Fruit fly (Drosophila melanogaster): ENCODE data around the gene Sgs4.

Gene Sgs4

dm6 chrX:3295467-3295853 is 45.6 kb downstream of the Sgs4 start:
- TF ChIP-seq CG15710 (tag; optimal IDR thresholded peaks at IDR 0.05) (no peak), Ets98B (GFP tag; IDR thresholded peaks at IDR 0.05) (no peak), CG34367 (tag; optimal IDR thresholded peaks at IDR 0.05) (no peak), CG32121 (GFP tag; IDR thresholded peaks at IDR 0.05) (no peak), CG14655 (GFP tag; optimal IDR thresholded peaks at IDR 0.05) (no peak), CG9948 (tag; optimal IDR thresholded peaks at IDR 0.05) (no peak), Pif1B (GFP tag; optimal IDR thresholded peaks at IDR 0.05) (no peak)

- TF ChIP-seq Ets98B (GFP tag; IDR thresholded peaks at IDR 0.05): no peak
- peak; percentile 45 for TF ChIP-seq CG9948 (tag; optimal IDR thresholded peaks at IDR 0.05)
- peak; percentile 49; the same call in 1 of the 3 replicates for TF ChIP-seq CG4496 (GFP tag; IDR thresholded peaks at IDR 0.05)
- no peak for TF ChIP-seq fd96Ca (GFP tag; IDR thresholded peaks at IDR 0.05)
- TF ChIP-seq Pif1A (GFP tag; optimal IDR thresholded peaks at IDR 0.05): peak; percentile 49
- peak; percentile 25 for TF ChIP-seq Pif1B (GFP tag; optimal IDR thresholded peaks at IDR 0.05)
- peak; percentile 10 for TF ChIP-seq CG14655 (GFP tag; optimal IDR thresholded peaks at IDR 0.05)
- no peak for TF ChIP-seq CG13204 (GFP tag; optimal IDR thresholded peaks at IDR 0.05)
- no peak for TF ChIP-seq rn (GFP tag; IDR thresholded peaks at IDR 0.05)
- peak; percentile 5 for TF ChIP-seq CG15710 (tag; optimal IDR thresholded peaks at IDR 0.05)
- no peak for TF ChIP-seq gl (tag; optimal IDR thresholded peaks at IDR 0.05)
- no peak for TF ChIP-seq EcR (GFP tag; optimal IDR thresholded peaks at IDR 0.05)
- peak; percentile 20 for TF ChIP-seq CG8301 (tag; optimal IDR thresholded peaks at IDR 0.05)
- TF ChIP-seq CG12605 (GFP tag; IDR thresholded peaks at IDR 0.05): no peak
- peak; percentile 45; the same call in 1 of the 2 replicates for TF ChIP-seq CG32121 (GFP tag; IDR thresholded peaks at IDR 0.05)
- TF ChIP-seq D1 (tag; optimal IDR thresholded peaks at IDR 0.05): no peak
- TF ChIP-seq CG8159 (tag; optimal IDR thresholded peaks at IDR 0.05): peak; percentile 36
- peak; percentile 5 for TF ChIP-seq CG34367 (tag; optimal IDR thresholded peaks at IDR 0.05)
- TF ChIP-seq CG17806 (tag; optimal IDR thresholded peaks at IDR 0.05): peak; percentile 60
- TF ChIP-seq CG10348 (GFP tag; IDR thresholded peaks at IDR 0.05): no peak
- TF ChIP-seq Snoo (tag; optimal IDR thresholded peaks at IDR 0.05): no peak
Measured at dm6 chrX:3296032-3296431, 46.1 kb downstream of the Sgs4 start.

- TF ChIP-seq Snoo (tag; optimal IDR thresholded peaks at IDR 0.05) (no peak), CG8159 (tag; optimal IDR thresholded peaks at IDR 0.05) (peak; percentile 6), Pif1B (GFP tag; optimal IDR thresholded peaks at IDR 0.05) (no peak), CG32121 (GFP tag; IDR thresholded peaks at IDR 0.05) (no peak), gl (tag; optimal IDR thresholded peaks at IDR 0.05) (no peak), fd96Ca (GFP tag; IDR thresholded peaks at IDR 0.05) (peak; percentile 53; the same call in 2 of the 3 replicates), EcR (GFP tag; optimal IDR thresholded peaks at IDR 0.05) (no peak), CG8301 (tag; optimal IDR thresholded peaks at IDR 0.05) (peak; percentile 1), CG17806 (tag; optimal IDR thresholded peaks at IDR 0.05) (peak; percentile 14), rn (GFP tag; IDR thresholded peaks at IDR 0.05) (no peak), CG15710 (tag; optimal IDR thresholded peaks at IDR 0.05) (no peak), CG9948 (tag; optimal IDR thresholded peaks at IDR 0.05) (peak; percentile 19), CG10348 (GFP tag; IDR thresholded peaks at IDR 0.05) (no peak), D1 (tag; optimal IDR thresholded peaks at IDR 0.05) (no peak), CG14655 (GFP tag; optimal IDR thresholded peaks at IDR 0.05) (peak; percentile 19), Pif1A (GFP tag; optimal IDR thresholded peaks at IDR 0.05) (no peak), Ets98B (GFP tag; IDR thresholded peaks at IDR 0.05) (no peak), CG12605 (GFP tag; IDR thresholded peaks at IDR 0.05) (no peak), CG4496 (GFP tag; IDR thresholded peaks at IDR 0.05) (0 out of 3 replicates have a peak, but pooled peaks have one; percentile 31), CG13204 (GFP tag; optimal IDR thresholded peaks at IDR 0.05) (no peak), CG34367 (tag; optimal IDR thresholded peaks at IDR 0.05) (no peak)
Measured at dm6 chrX:3297444-3298300, 47.8 kb downstream of the Sgs4 start.

- TF ChIP-seq Pif1B (GFP tag; optimal IDR thresholded peaks at IDR 0.05) (no peak), Pif1A (GFP tag; optimal IDR thresholded peaks at IDR 0.05) (no peak), rn (GFP tag; IDR thresholded peaks at IDR 0.05) (no peak), CG8301 (tag; optimal IDR thresholded peaks at IDR 0.05) (no peak), D1 (tag; optimal IDR thresholded peaks at IDR 0.05) (no peak), Snoo (tag; optimal IDR thresholded peaks at IDR 0.05) (no peak), CG17806 (tag; optimal IDR thresholded peaks at IDR 0.05) (no peak), CG9948 (tag; optimal IDR thresholded peaks at IDR 0.05) (no peak), CG12605 (GFP tag; IDR thresholded peaks at IDR 0.05) (no peak), CG13204 (GFP tag; optimal IDR thresholded peaks at IDR 0.05) (no peak), CG8159 (tag; optimal IDR thresholded peaks at IDR 0.05) (no peak)
Measured at dm6 chrX:3298926-3299325, 49.0 kb downstream of the Sgs4 start.

Measured in whole organism, pupa.